Fruit fly (Drosophila melanogaster): ENCODE results near the gene park.
A peak's percentile ranks its signal among the peaks of the same experiment; 100 is the strongest.

The park gene

DNA sequence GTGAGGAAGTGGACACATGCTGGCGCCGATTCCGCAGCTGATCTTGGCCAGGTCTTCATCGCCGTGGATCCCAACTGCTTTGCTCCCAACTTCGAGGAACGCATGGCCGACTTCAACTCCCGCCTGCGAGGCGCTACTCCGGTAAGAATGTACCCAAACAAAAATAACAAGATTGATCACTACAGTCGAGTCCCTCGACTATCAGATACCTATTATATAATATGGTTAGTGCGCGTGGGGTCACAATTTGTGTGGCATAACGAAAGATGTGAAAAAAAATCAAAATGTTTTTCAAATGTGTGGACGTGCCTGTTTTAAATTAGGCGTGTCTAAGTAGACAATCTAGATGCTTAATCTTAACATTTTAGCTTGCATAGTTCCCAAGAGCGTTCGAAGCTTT lies 9.8 kb upstream of the park start:
- no peak for TF ChIP-seq brk (GFP tag; optimal IDR thresholded peaks at IDR 0.05)
- TF ChIP-seq rgr (GFP tag; optimal IDR thresholded peaks at IDR 0.05) = no peak
- TF ChIP-seq HLH106 (tag; optimal IDR thresholded peaks at IDR 0.05) = no peak
- TF ChIP-seq Dif (GFP tag; optimal IDR thresholded peaks at IDR 0.05; ENCODE audit: partially characterized antibody) = no peak
- TF ChIP-seq sage (GFP tag; optimal IDR thresholded peaks at IDR 0.05) = no peak
- no peak for TF ChIP-seq Jra (GFP tag; optimal IDR thresholded peaks at IDR 0.05)
- no peak for TF ChIP-seq CrebA (GFP tag; optimal IDR thresholded peaks at IDR 0.05; ENCODE audit: borderline replicate concordance)
- no peak for TF ChIP-seq dl (GFP tag; optimal IDR thresholded peaks at IDR 0.05; ENCODE audit: insufficient read depth in 1 of 2, partially characterized antibody in 2 of 2)
- TF ChIP-seq lola (GFP tag; optimal IDR thresholded peaks at IDR 0.05) = no peak
- TF ChIP-seq Mio (GFP tag; optimal IDR thresholded peaks at IDR 0.05) = no peak
- TF ChIP-seq Sp1 (GFP tag; optimal IDR thresholded peaks at IDR 0.05) = no peak
- no peak for TF ChIP-seq fru (GFP tag; optimal IDR thresholded peaks at IDR 0.05)
- TF ChIP-seq dmrt93B (GFP tag; optimal IDR thresholded peaks at IDR 0.05) = no peak

DNA sequence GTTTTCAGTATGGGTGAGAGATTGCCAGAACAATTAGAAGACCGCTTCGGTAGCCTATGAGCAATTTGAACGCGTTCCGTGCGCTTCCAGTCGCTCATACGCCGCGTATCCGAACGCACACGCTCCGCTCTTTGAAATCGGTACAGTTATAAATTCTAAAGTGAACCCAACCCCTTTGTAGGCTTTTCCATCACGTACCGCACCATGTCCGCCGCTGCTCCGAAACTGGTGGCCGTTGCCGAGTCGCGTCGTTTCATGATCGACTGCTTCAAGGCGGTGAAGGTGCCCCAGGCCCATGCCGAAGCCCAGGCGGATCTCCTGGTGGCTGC lies 8.8 kb upstream of the park start:
- peak; percentile 4 for TF ChIP-seq Dif (GFP tag; optimal IDR thresholded peaks at IDR 0.05; ENCODE audit: partially characterized antibody)
- peak; percentile 11 for TF ChIP-seq h (GFP tag; optimal IDR thresholded peaks at IDR 0.05)
- no peak for TF ChIP-seq lola (GFP tag; optimal IDR thresholded peaks at IDR 0.05)

DNA sequence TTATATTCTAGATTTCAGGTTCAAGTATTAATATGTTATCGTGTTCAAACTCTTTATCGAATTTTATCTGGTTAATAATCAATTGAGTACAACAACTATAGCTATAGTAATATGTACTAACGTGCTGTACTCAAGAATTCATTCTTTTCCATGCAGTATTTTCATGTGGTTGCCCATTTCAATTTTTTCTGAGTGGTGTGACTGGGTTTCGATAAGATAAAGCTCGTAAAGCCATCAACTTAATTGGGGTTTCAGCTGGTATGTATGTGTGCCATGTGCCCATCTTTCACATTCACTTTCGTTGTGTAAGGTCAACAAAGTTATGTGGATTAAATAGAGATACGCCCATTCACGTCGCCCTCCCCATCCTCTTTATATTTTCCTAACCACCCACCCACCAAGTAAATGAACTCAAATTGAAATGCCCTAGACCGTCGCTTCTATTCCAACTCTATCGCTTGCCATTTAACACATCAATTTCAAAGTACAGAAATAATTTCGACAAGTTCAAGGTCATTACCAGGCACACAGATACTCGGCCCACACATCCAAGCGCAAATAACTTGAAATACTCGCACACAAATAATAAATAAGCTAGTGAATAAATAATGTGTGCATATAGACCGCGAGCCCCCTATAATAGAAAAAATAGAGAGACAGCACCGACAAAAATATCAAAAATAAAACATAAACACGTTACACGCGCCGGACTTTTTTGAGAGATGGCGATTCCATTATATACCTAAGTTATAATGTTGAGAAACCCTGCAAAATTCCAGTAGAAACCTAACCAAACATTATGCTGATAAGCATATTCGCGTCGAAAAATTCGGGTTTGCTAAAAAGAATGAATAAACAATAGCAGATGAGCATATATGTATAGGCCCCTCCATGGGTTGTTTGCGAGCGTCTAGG lies 8.2 kb upstream of the park start:
- TF ChIP-seq Dif (GFP tag; optimal IDR thresholded peaks at IDR 0.05; ENCODE audit: partially characterized antibody) = no peak
- no peak for TF ChIP-seq Rel (GFP tag; optimal IDR thresholded peaks at IDR 0.05)
- TF ChIP-seq Rel (tag; optimal IDR thresholded peaks at IDR 0.05) = peak; percentile 54

DNA sequence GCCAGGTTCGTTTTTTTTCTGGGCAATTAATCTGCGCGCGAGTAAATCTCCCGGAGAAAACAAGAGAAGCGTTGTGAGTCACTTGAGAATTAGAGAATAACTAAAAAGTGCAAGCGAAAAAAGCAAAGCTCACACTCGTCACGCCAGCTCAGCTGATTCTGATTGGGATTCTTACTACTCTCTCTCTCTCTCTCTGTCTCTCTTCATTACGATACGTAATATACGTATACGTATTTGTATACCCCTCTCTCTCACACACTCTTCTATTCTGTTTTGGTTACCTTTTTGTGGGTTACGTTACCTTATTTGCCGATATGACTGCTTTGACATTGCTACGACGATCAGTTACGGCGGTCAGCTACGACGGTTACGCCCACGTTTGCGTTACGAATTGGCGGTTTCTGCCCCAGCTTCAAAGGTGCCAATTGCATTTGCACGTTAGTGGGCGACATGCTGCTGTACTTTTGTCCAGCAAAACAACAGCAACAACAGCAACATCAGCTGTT lies 6.2 kb upstream of the park start, which contains the start of the genes Targ1, CG10512 and Targ2:
Gene Targ1, minus strand, starts transcription at position 106 of the 506 bp plus-strand sequence.
Gene CG10512, plus strand, starts transcription at position 144 of the 506 bp plus-strand sequence.
Gene Targ2, minus strand, starts transcription at position 456 of the 506 bp plus-strand sequence.
- no peak for TF ChIP-seq dsf (GFP tag; optimal IDR thresholded peaks at IDR 0.05; ENCODE audit: borderline replicate concordance)
- TF ChIP-seq Dif (GFP tag; optimal IDR thresholded peaks at IDR 0.05; ENCODE audit: partially characterized antibody) = peak; percentile 65
- TF ChIP-seq dl (GFP tag; optimal IDR thresholded peaks at IDR 0.05; ENCODE audit: insufficient read depth in 1 of 2, partially characterized antibody in 2 of 2) = peak in 1 of 2 experiments; percentile 30
- peak; percentile 37 for TF ChIP-seq psq (GFP tag; optimal IDR thresholded peaks at IDR 0.05)

DNA sequence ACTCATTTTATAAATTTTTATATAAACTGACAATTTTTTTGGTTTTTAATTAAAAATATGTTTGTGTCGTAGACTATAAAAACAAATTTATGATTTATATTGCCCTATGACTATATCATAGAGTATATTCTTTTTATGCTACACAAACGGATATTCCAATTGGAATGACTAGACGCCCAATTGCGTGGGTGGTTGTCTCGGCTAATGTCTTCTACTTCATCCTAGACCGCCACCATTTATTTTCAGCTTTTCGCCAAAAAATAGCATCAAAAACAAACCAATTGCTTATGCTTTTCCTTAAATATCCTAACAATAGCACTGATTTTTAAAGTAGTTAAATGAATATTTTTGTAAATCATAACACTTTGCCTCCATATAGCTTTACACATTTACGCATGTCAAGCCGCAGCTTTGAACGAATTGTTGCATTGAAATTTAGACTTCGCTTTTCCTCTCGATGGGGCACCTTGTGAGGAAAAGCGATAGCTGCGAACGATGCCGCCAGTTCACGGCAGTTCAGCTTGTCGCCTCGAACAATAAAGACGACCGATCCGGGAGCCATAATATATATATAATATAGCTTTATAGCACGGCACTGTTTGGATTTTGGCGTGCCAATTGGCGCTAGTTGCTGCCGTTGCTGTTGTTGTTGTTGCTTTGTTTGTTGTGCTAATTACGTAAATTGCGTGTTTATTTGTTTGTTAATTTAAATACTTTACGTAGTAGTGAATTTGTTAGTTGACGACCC lies 5.5 kb upstream of the park start:
- TF ChIP-seq usp (GFP tag; optimal IDR thresholded peaks at IDR 0.05) (no peak), sage (GFP tag; optimal IDR thresholded peaks at IDR 0.05) (no peak), Abd-B (GFP tag; optimal IDR thresholded peaks at IDR 0.05) (no peak), CG9705 (GFP tag; optimal IDR thresholded peaks at IDR 0.05) (no peak)

DNA sequence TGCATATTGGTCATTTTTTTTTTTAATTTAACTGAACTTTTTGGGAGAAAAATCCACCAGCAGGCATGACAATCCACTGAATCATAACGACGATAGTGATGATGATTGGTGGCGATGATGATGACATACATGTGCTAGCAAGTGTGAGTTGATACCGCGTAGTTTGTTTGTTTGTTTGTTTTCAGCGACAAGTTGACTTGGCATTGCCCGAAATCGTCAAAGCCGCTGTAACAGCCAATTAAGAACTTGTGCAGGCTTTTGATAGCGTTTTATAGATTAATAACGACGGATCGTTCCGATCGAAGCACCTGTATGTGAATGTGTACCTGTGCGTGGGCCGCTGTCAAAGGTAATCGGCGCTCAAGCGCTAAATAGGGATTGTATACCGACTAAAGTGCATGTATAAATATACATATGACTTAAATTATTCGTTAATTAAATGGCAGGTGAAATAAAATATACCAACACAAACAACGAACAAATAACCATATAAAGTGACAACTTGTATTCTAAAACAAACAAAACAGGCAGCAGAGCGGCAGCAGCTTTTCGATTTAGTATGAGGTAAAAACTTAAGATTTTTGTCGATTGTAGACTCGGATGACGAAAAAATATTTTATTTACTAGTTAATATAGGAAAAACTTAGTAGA lies 4.7 kb upstream of the park start:
- TF ChIP-seq dl (GFP tag; optimal IDR thresholded peaks at IDR 0.05; ENCODE audit: insufficient read depth in 1 of 2, partially characterized antibody in 2 of 2) (no peak), Abd-B (GFP tag; optimal IDR thresholded peaks at IDR 0.05) (no peak), woc (GFP tag; optimal IDR thresholded peaks at IDR 0.05) (no peak), Rel (GFP tag; optimal IDR thresholded peaks at IDR 0.05) (no peak), Rel (tag; optimal IDR thresholded peaks at IDR 0.05) (no peak), tai (GFP tag; optimal IDR thresholded peaks at IDR 0.05) (no peak), Mio (GFP tag; optimal IDR thresholded peaks at IDR 0.05) (no peak), N (GFP tag; optimal IDR thresholded peaks at IDR 0.05) (no peak), foxo (GFP tag; optimal IDR thresholded peaks at IDR 0.05) (no peak), br (GFP tag; optimal IDR thresholded peaks at IDR 0.05) (no peak), Dif (GFP tag; optimal IDR thresholded peaks at IDR 0.05; ENCODE audit: partially characterized antibody) (no peak), lola (GFP tag; optimal IDR thresholded peaks at IDR 0.05) (no peak), CG9705 (GFP tag; optimal IDR thresholded peaks at IDR 0.05) (no peak), Hnf4 (GFP tag; optimal IDR thresholded peaks at IDR 0.05) (no peak), usp (GFP tag; optimal IDR thresholded peaks at IDR 0.05) (no peak), psq (GFP tag; optimal IDR thresholded peaks at IDR 0.05) (no peak), sv (GFP tag; optimal IDR thresholded peaks at IDR 0.05) (no peak), ey (GFP tag; optimal IDR thresholded peaks at IDR 0.05) (no peak), fru (GFP tag; optimal IDR thresholded peaks at IDR 0.05) (no peak), Vsx2 (GFP tag; optimal IDR thresholded peaks at IDR 0.05; ENCODE audit: partially characterized antibody) (no peak), Dfd (GFP tag; optimal IDR thresholded peaks at IDR 0.05) (no peak)
